Worm (Caenorhabditis elegans) whole organism, L2 larva: ENCODE data around the gene ufl-1.

Experiments used
- ama-1 ChIP-seq: fragments of 150-350 bp; optimal IDR thresholded peaks from 2 replicates; lab custom pipeline; 2018; ENCODE audit warnings: inconsistent platforms
- ceh-16 ChIP-seq: fragments of 150-350 bp; optimal IDR thresholded peaks from 2 replicates; lab custom pipeline; 2014; ENCODE audit warnings: missing biosample characterization, missing genetic modification characterization
- fos-1 ChIP-seq: fragments of 150-350 bp; optimal IDR thresholded peaks from 2 replicates; lab custom pipeline; 2014; ENCODE audit warnings: missing biosample characterization, missing genetic modification characterization
- gmeb-1 ChIP-seq: fragments of 150-350 bp; optimal IDR thresholded peaks from 2 replicates; lab custom pipeline; 2014; ENCODE audit warnings: missing biosample characterization, missing genetic modification characterization
- nhr-10 ChIP-seq: sonication (generic microtip); optimal IDR thresholded peaks from 2 replicates; lab custom pipeline; 2017; ENCODE audit warnings: missing biosample characterization, missing genetic modification characterization
- nhr-25 ChIP-seq: fragments of 150-350 bp; sonication (generic microtip); optimal IDR thresholded peaks from 3 replicates; lab custom pipeline; 2014; ENCODE audit warnings: missing biosample characterization, missing genetic modification characterization
- snpc-4 ChIP-seq: fragments of 150-350 bp; optimal IDR thresholded peaks from 2 replicates; lab custom pipeline; 2014; ENCODE audit warnings: missing biosample characterization, missing genetic modification characterization
- unc-62 ChIP-seq: fragments of 150-350 bp; optimal IDR thresholded peaks from 2 replicates; lab custom pipeline; 2014; ENCODE audit warnings: missing biosample characterization, missing genetic modification reagents, missing genetic modification characterization
- zag-1 ChIP-seq: fragments of 150-350 bp; optimal IDR thresholded peaks from 2 replicates; lab custom pipeline; 2014; ENCODE audit warnings: missing biosample characterization, missing genetic modification characterization

DNA sequence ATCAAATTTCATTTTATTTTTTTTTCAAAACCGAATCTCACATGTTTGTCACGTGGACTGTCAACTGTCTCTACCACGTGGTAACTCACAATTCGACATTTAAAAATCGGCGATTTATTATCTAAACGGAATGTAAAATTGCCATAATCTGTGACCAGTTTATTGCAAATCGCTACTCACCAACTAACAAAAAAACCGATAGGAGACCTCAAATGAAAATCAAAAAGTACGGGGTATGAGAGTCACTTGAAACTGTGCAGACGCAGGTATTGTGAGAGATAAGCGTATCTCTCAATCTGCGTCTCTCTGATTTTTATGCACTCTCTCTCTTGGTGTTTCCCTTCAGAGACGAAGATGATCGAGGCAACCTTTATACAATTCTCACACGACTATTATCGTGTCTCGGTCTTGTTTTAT is 11.1 kb upstream of the ufl-1 start:
- TF ChIP-seq gmeb-1 (tag; lab: Kevin White, UChicago) (peak; percentile 78), snpc-4 (tag; lab: Kevin White, UChicago) (no peak), nhr-10 (no peak), ama-1 (lab: Kevin White, UChicago) (peak; percentile 28), nhr-25 (tag; lab: Kevin White, UChicago) (peak; percentile 88), zag-1 (tag; lab: Kevin White, UChicago) (no peak), ceh-16 (tag; lab: Kevin White, UChicago) (no peak), fos-1 (tag; lab: Kevin White, UChicago) (peak; percentile 87), unc-62 (GFP tag; lab: Kevin White, UChicago) (no peak)
